Worm (Caenorhabditis elegans) whole organism, mixed stage, embryonic: Measurements from ENCODE around the gene str-103.

Source experiments
- M03D4.4 ChIP-seq: sonication (generic microtip); optimal IDR thresholded peaks from 2 replicates; lab custom pipeline; 2017; ENCODE audit warnings: mild to moderate bottlenecking, missing genetic modification characterization, missing compliant biosample characterization
- bed-3 ChIP-seq: fragments of 200-800 bp; sonication (Bioruptor generic); optimal IDR thresholded peaks from 3 replicates; lab custom pipeline; 2018; ENCODE audit warnings: mild to moderate bottlenecking, missing genetic modification characterization, moderate library complexity, missing compliant biosample characterization
- blmp-1 ChIP-seq: fragments of 150-350 bp; optimal IDR thresholded peaks from 2 replicates; lab custom pipeline; 2014; ENCODE audit warnings: missing biosample characterization, missing genetic modification characterization
- ceh-39 ChIP-seq: fragments of 150-350 bp; optimal IDR thresholded peaks from 2 replicates; lab custom pipeline; 2014; ENCODE audit warnings: missing biosample characterization, missing genetic modification characterization
- ces-1 ChIP-seq: fragments of 150-350 bp; optimal IDR thresholded peaks from 2 replicates; lab custom pipeline; 2014; ENCODE audit warnings: missing biosample characterization, missing genetic modification reagents, missing genetic modification characterization
- drap-1 ChIP-seq: fragments of 200-800 bp; sonication (Bioruptor generic); optimal IDR thresholded peaks from 3 replicates; lab custom pipeline; 2018; ENCODE audit warnings: mild to moderate bottlenecking, missing genetic modification characterization, missing compliant biosample characterization
- elt-1 ChIP-seq: sonication (generic microtip); optimal IDR thresholded peaks from 2 replicates; lab custom pipeline; 2017; ENCODE audit warnings: missing genetic modification characterization, mild to moderate bottlenecking, missing compliant biosample characterization, antibody characterized with exemption, moderate library complexity, borderline replicate concordance; ENCODE audit not compliant: insufficient read depth
- flh-1 ChIP-seq: fragments of 200-800 bp; sonication (Bioruptor generic); optimal IDR thresholded peaks from 2 replicates; lab custom pipeline; 2018; ENCODE audit warnings: mild to moderate bottlenecking, missing genetic modification characterization, moderate library complexity, missing compliant biosample characterization
- ham-2 ChIP-seq: fragments of 200-800 bp; sonication (Bioruptor generic); optimal IDR thresholded peaks from 2 replicates; lab custom pipeline; 2018; ENCODE audit warnings: mild to moderate bottlenecking, missing genetic modification characterization, missing compliant biosample characterization
- hlh-1 ChIP-seq: fragments of 150-350 bp; optimal IDR thresholded peaks from 2 replicates; lab custom pipeline; 2014; ENCODE audit warnings: missing biosample characterization, missing genetic modification reagents, missing genetic modification characterization
- lin-13 ChIP-seq: fragments of 150-350 bp; optimal IDR thresholded peaks from 2 replicates; lab custom pipeline; 2014; ENCODE audit warnings: missing biosample characterization, missing genetic modification characterization
- lin-32 ChIP-seq: fragments of 200-800 bp; sonication (Bioruptor generic); optimal IDR thresholded peaks from 2 replicates; lab custom pipeline; 2018; ENCODE audit warnings: mild to moderate bottlenecking, missing genetic modification characterization, missing compliant biosample characterization
- lsy-2 ChIP-seq: fragments of 150-350 bp; optimal IDR thresholded peaks from 2 replicates; lab custom pipeline; 2014; ENCODE audit warnings: missing biosample characterization, missing genetic modification characterization
- mab-5 ChIP-seq: fragments of 150-350 bp; optimal IDR thresholded peaks from 2 replicates; lab custom pipeline; 2014; ENCODE audit warnings: missing biosample characterization, missing genetic modification characterization
- mep-1 ChIP-seq: fragments of 150-350 bp; optimal IDR thresholded peaks from 2 replicates; lab custom pipeline; 2017; ENCODE audit warnings: missing biosample characterization, missing genetic modification reagents, missing genetic modification characterization, inconsistent platforms
- mls-2 ChIP-seq: sonication (generic microtip); optimal IDR thresholded peaks from 2 replicates; lab custom pipeline; 2016; ENCODE audit warnings: mild to moderate bottlenecking, missing genetic modification characterization, moderate library complexity, missing compliant biosample characterization
- nhr-2 ChIP-seq: fragments of 150-350 bp; optimal IDR thresholded peaks from 2 replicates; lab custom pipeline; 2014; ENCODE audit warnings: missing biosample characterization, missing genetic modification characterization
- nhr-237 ChIP-seq: fragments of 150-350 bp; optimal IDR thresholded peaks from 2 replicates; lab custom pipeline; 2014; ENCODE audit warnings: missing biosample characterization, missing genetic modification characterization
- nhr-28 ChIP-seq: fragments of 150-350 bp; optimal IDR thresholded peaks from 2 replicates; lab custom pipeline; 2014; ENCODE audit warnings: missing biosample characterization, missing genetic modification characterization
- pha-4 ChIP-seq: fragments of 150-350 bp; optimal IDR thresholded peaks from 2 replicates; lab custom pipeline; 2018; ENCODE audit warnings: missing biosample characterization, missing genetic modification reagents, missing genetic modification characterization
- sem-2 ChIP-seq: fragments of 200-800 bp; sonication (Bioruptor generic); optimal IDR thresholded peaks from 2 replicates; lab custom pipeline; 2018; ENCODE audit warnings: mild to moderate bottlenecking, missing genetic modification characterization, missing compliant biosample characterization
- snpc-4 ChIP-seq: fragments of 150-350 bp; optimal IDR thresholded peaks from 2 replicates; lab custom pipeline; 2014; ENCODE audit warnings: missing biosample characterization, missing genetic modification characterization
- sptf-1 ChIP-seq: sonication (generic microtip); optimal IDR thresholded peaks from 2 replicates; lab custom pipeline; 2017; ENCODE audit warnings: mild to moderate bottlenecking, missing genetic modification characterization, moderate library complexity, missing compliant biosample characterization
- tbx-8 ChIP-seq: fragments of 200-800 bp; sonication (Bioruptor generic); optimal IDR thresholded peaks from 2 replicates; lab custom pipeline; 2018; ENCODE audit warnings: mild to moderate bottlenecking, missing genetic modification characterization, moderate library complexity, missing compliant biosample characterization
- unc-120 ChIP-seq: sonication (generic microtip); optimal IDR thresholded peaks from 2 replicates; lab custom pipeline; 2017; ENCODE audit warnings: missing genetic modification characterization, missing compliant biosample characterization; ENCODE audit not compliant: poor library complexity, severe bottlenecking
- unc-39 ChIP-seq: fragments of 150-350 bp; optimal IDR thresholded peaks from 2 replicates; lab custom pipeline; 2014; ENCODE audit warnings: missing biosample characterization, missing genetic modification characterization
- zip-8 ChIP-seq: fragments of 150-350 bp; optimal IDR thresholded peaks from 2 replicates; lab custom pipeline; 2014; ENCODE audit warnings: missing biosample characterization, missing genetic modification characterization
- ztf-11 ChIP-seq: fragments of 150-350 bp; optimal IDR thresholded peaks from 2 replicates; lab custom pipeline; 2014; ENCODE audit warnings: missing biosample characterization, missing genetic modification characterization

The str-103 gene

DNA sequence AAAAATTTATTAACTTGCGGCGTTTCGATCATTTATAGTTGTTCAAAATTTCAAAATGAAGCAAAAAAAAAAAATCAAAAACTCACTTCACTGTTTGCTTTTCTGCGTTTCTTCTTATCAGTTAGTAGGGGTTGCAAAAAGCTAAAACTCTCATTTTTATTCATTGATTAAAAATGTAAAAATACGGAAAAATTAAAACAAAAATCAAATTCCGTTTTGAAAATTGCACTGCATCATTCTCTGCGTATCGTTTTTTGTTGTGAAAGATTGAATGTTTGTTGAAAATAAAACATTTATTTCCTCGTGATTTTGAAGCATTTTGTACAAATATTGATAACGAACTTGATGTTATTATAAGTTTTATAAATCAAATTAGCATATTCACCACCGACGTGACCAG lies 10.6 kb upstream of the str-103 start:
- TF ChIP-seq zip-8 = no peak
- TF ChIP-seq lsy-2 (tag; lab: Kevin White, UChicago) = no peak
- no peak for TF ChIP-seq flh-1
- TF ChIP-seq, all 35 proteins: peak for 0

DNA sequence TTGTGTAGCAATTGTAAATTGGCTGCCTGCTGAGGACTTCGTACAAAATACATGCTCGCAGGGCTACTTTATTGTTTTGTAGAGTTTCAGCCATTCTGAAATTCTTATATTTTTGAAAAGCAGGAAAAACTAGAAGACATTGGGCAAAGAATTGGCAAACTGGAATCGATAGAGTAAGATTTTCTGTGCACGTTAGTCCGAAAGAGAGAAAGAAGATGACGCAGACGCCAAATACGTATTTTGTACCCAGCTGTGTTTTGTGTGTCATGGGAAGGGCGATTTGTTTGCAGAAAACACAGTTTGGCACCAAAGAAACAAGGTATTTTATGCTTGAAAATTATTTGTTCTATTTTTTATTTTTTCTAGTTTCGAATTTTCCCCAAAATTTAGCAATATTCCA lies 8.9 kb upstream of the str-103 start, which contains the start of gene fbxa-143:
fbxa-143 (minus strand) TSS at position 101 of the 400 bp plus-strand sequence.
- no peak for TF ChIP-seq unc-39 (tag; lab: Kevin White, UChicago)
- TF ChIP-seq snpc-4 (tag; lab: Kevin White, UChicago) = no peak
- TF ChIP-seq ztf-11 = no peak
- no peak for TF ChIP-seq sem-2 (GFP tag; lab: Kevin White, UChicago)
- TF ChIP-seq bed-3 (GFP tag; lab: Kevin White, UChicago) = no peak
- TF ChIP-seq elt-1 (tag; lab: Kevin White, UChicago) = no peak
- no peak for TF ChIP-seq unc-120 (tag; lab: Kevin White, UChicago)

DNA sequence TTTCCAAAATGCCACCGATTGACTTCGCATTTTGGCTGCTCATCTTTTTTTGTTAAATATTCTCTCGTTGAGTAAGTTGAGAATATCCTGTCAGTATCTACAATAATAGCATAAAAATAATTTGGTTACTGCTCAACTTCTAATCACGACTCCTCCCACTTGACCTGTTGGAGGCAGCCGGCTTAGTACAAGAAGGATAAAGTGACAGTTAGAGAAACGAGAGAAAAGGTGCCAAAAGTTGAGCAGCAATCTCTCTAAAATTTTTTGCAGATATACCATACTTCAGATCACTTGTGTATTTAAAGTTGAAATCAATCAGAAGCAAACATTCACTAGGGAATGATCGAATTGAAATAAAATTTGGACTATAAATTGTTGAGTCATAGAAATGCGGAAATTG lies 6.2 kb upstream of the str-103 start, which contains the start of gene nhr-111:
nhr-111 (minus strand) TSS at position 101 of the 400 bp plus-strand sequence.
- no peak for TF ChIP-seq ztf-11
- TF ChIP-seq drap-1 (GFP tag; lab: Kevin White, UChicago) = no peak
- no peak for TF ChIP-seq nhr-28
- TF ChIP-seq tbx-8 = no peak
- TF ChIP-seq nhr-237 (tag; lab: Kevin White, UChicago) = no peak
- TF ChIP-seq zip-8 = no peak
- no peak for TF ChIP-seq lsy-2 (tag; lab: Kevin White, UChicago)
- no peak for TF ChIP-seq blmp-1 (tag; lab: Kevin White, UChicago)
- TF ChIP-seq snpc-4 (tag; lab: Kevin White, UChicago) = no peak
- TF ChIP-seq lin-13 = no peak
- no peak for TF ChIP-seq sem-2 (GFP tag; lab: Kevin White, UChicago)
- TF ChIP-seq lin-32 (GFP tag; lab: Kevin White, UChicago) = no peak
- TF ChIP-seq M03D4.4 = no peak
- no peak for TF ChIP-seq mab-5
- no peak for TF ChIP-seq ces-1 (GFP tag; lab: Kevin White, UChicago)
- TF ChIP-seq elt-1 (tag; lab: Kevin White, UChicago) = no peak
- TF ChIP-seq hlh-1 (tag; lab: Kevin White, UChicago) = no peak
- TF ChIP-seq mep-1 (tag; lab: Kevin White, UChicago) = no peak
- TF ChIP-seq mls-2 (tag; lab: Kevin White, UChicago) = no peak
- no peak for TF ChIP-seq unc-120 (tag; lab: Kevin White, UChicago)

DNA sequence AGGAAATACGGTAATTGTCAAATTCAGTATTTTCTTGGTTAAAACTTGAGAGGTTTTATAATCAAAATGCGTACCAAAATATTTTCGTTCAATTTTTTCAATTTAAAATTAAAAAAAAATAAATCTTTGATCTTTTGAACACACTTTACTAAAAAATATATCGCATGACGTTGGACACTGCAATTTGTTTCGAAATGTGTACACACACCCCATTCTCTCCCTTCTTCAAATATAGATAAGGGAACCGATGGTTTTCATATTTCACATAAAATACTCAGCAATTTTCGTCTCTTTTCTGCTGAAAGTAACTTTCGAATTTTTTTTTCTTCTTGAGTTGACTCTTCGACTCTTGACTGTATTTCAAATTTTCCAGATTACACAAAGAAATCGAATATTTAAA lies 3.0 kb upstream of the str-103 start:
- TF ChIP-seq hlh-1 (tag; lab: Kevin White, UChicago) = no peak
- no peak for TF ChIP-seq ces-1 (GFP tag; lab: Kevin White, UChicago)
- TF ChIP-seq nhr-28 = no peak
- TF ChIP-seq lsy-2 (tag; lab: Kevin White, UChicago) = no peak
- no peak for TF ChIP-seq lin-13
- TF ChIP-seq mls-2 (tag; lab: Kevin White, UChicago) = no peak
- TF ChIP-seq unc-120 (tag; lab: Kevin White, UChicago) = no peak
- TF ChIP-seq elt-1 (tag; lab: Kevin White, UChicago) = no peak
- TF ChIP-seq lin-32 (GFP tag; lab: Kevin White, UChicago) = no peak
- no peak for TF ChIP-seq nhr-237 (tag; lab: Kevin White, UChicago)
- no peak for TF ChIP-seq ceh-39 (tag; lab: Kevin White, UChicago)
- TF ChIP-seq pha-4 = no peak
- TF ChIP-seq unc-39 (tag; lab: Kevin White, UChicago) = no peak
- TF ChIP-seq flh-1 = no peak
- no peak for TF ChIP-seq ham-2 (GFP tag; lab: Kevin White, UChicago)
- no peak for TF ChIP-seq sptf-1

DNA sequence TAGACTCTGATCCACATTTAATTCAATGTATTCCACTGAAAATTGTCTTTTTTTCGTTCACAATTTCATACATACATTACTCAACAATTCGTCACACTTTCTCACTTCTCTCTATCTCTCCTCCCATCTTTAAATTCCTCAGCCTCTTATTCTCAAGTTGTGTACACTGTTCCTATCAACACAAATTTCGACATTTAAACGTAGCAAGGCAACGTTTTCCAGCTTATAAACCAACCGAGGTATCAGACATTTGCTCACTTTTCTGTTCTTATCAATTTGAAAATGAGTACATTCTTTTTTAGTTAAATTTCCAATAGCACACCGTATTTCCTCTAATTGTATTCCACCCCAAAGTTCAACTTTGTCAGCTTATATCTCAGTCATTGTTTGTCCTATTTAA lies 2.4 kb upstream of the str-103 start, which contains the start of gene skr-3:
skr-3 (plus strand) TSS at position 163 of the 400 bp plus-strand sequence.
- TF ChIP-seq blmp-1 (tag; lab: Kevin White, UChicago) = no peak
- no peak for TF ChIP-seq nhr-2 (tag; lab: Kevin White, UChicago)
- no peak for TF ChIP-seq hlh-1 (tag; lab: Kevin White, UChicago)
- TF ChIP-seq lsy-2 (tag; lab: Kevin White, UChicago) = no peak
- no peak for TF ChIP-seq unc-39 (tag; lab: Kevin White, UChicago)
- TF ChIP-seq flh-1 = no peak

DNA sequence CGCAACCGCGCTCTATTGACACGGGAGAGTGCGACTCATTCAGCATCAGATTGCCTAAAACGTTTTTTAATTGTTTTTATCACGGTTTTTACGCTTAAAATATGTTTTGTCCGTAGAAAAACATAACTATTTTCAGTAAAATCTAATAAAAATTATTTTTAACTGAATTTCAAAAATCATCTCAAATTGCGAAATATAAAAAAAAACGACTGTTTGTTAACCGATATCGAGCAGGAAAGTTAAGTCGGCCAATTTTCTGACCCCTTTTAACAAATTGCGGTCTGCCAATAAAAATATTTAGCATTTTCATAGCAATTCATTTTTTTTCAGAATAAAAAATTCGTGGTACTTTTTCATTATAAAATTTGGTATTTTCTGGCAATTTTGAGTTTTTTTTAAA lies 2.0 kb upstream of the str-103 start:
- TF ChIP-seq ztf-11 (no peak), nhr-28 (no peak), unc-120 (tag; lab: Kevin White, UChicago) (no peak)
